Worm (Caenorhabditis elegans) whole organism, young adult: ENCODE results near the gene ZK1073.1.

ENCODE experiments used
- B0019.2 ChIP-seq: fragments of 200-800 bp; sonication (Bioruptor generic); conservative IDR thresholded peaks from 2 replicates; pipeline ENCODE4 v1.3.6; 2022; ENCODE audit warnings: missing genetic modification reagents, missing genetic modification characterization, missing compliant biosample characterization
- B0261.1 ChIP-seq: sonication (generic microtip); optimal IDR thresholded peaks from 2 replicates; lab custom pipeline; 2016; ENCODE audit warnings: mild to moderate bottlenecking, missing genetic modification characterization, moderate library complexity, missing compliant biosample characterization
- C17E4.6 ChIP-seq: fragments of 200-800 bp; sonication (Bioruptor generic); IDR thresholded peaks from 2 replicates; pipeline ENCODE4 v1.3.6; 2022; ENCODE audit warnings: missing genetic modification reagents, missing genetic modification characterization, missing compliant biosample characterization
- F49E8.2 ChIP-seq: sonication (generic microtip); optimal IDR thresholded peaks from 3 replicates; lab custom pipeline; 2017; ENCODE audit warnings: missing genetic modification characterization, mild to moderate bottlenecking, missing compliant biosample characterization, antibody characterized with exemption, moderate library complexity; ENCODE audit not compliant: insufficient read depth
- F55B11.4 ChIP-seq: sonication (generic microtip); optimal IDR thresholded peaks from 2 replicates; lab custom pipeline; 2016; ENCODE audit warnings: missing compliant biosample characterization, missing genetic modification characterization, borderline replicate concordance; ENCODE audit not compliant: insufficient read depth
- F57A8.1 ChIP-seq: fragments of 200-800 bp; sonication (Bioruptor generic); optimal IDR thresholded peaks from 2 replicates; lab custom pipeline; 2018; ENCODE audit warnings: mild to moderate bottlenecking, missing genetic modification characterization, moderate library complexity, missing compliant biosample characterization
- F57C9.4 ChIP-seq: sonication (generic microtip); optimal IDR thresholded peaks from 2 replicates; lab custom pipeline; 2017; ENCODE audit warnings: mild to moderate bottlenecking, missing genetic modification characterization, missing compliant biosample characterization
- T07F8.4 ChIP-seq: sonication (generic microtip); optimal IDR thresholded peaks from 2 replicates; lab custom pipeline; 2016; ENCODE audit warnings: mild to moderate bottlenecking, missing genetic modification characterization, moderate library complexity, missing compliant biosample characterization
- Y56A3A.18 ChIP-seq: fragments of 200-800 bp; sonication (Bioruptor generic); IDR thresholded peaks from 2 replicates; pipeline ENCODE4 v1.3.6; 2022; ENCODE audit warnings: missing genetic modification reagents, missing genetic modification characterization, missing compliant biosample characterization
- Y95B8A.8 ChIP-seq: fragments of 200-800 bp; sonication (Bioruptor generic); IDR thresholded peaks from 2 replicates; pipeline ENCODE4 v1.3.6; 2022; ENCODE audit warnings: missing genetic modification reagents, missing genetic modification characterization, missing compliant biosample characterization
- aptf-2 ChIP-seq: fragments of 200-800 bp; sonication (Bioruptor generic); conservative IDR thresholded peaks from 2 replicates; pipeline ENCODE4 v1.3.6; 2022; ENCODE audit warnings: missing genetic modification reagents, missing genetic modification characterization, missing compliant biosample characterization
- athp-1 ChIP-seq: sonication (generic microtip); optimal IDR thresholded peaks from 2 replicates; lab custom pipeline; 2017; ENCODE audit warnings: mild to moderate bottlenecking, missing genetic modification characterization, missing compliant biosample characterization
- attf-5 ChIP-seq: fragments of 200-800 bp; sonication (Bioruptor generic); optimal IDR thresholded peaks from 2 replicates; lab custom pipeline; 2018; ENCODE audit warnings: mild to moderate bottlenecking, missing genetic modification characterization, missing compliant biosample characterization
- attf-6 ChIP-seq: fragments of 200-800 bp; sonication (Bioruptor generic); IDR thresholded peaks from 2 replicates; pipeline ENCODE4 v1.3.6; 2022; ENCODE audit warnings: missing genetic modification reagents, missing genetic modification characterization, missing compliant biosample characterization
- cebp-1 ChIP-seq, 2 experiments: fragments of 200-800 bp in 1 of 2; sonication (Bioruptor generic) in 1 of 2; sonication (generic microtip) in 1 of 2; IDR thresholded peaks in 1 of 2; optimal IDR thresholded peaks in 1 of 2; 2 replicates each; pipeline versions ENCODE4 v1.3.6 to Lab custom; 2017 to 2022; ENCODE audit warnings: missing compliant biosample characterization in 2 of 2, missing genetic modification characterization in 2 of 2, mild to moderate bottlenecking in 1 of 2, missing genetic modification reagents in 1 of 2, moderate library complexity in 1 of 2
- ceh-40 ChIP-seq: fragments of 200-800 bp; sonication (Bioruptor generic); IDR thresholded peaks from 2 replicates; pipeline ENCODE4 v1.3.6; 2022; ENCODE audit warnings: missing genetic modification characterization, missing compliant biosample characterization
- ceh-58 ChIP-seq: fragments of 200-800 bp; sonication (Bioruptor generic); IDR thresholded peaks from 2 replicates; pipeline ENCODE4 v1.3.6; 2022; ENCODE audit warnings: missing genetic modification characterization, missing compliant biosample characterization
- fkh-3 ChIP-seq: sonication (generic microtip); optimal IDR thresholded peaks from 2 replicates; lab custom pipeline; 2016; ENCODE audit warnings: mild to moderate bottlenecking, missing genetic modification characterization, missing compliant biosample characterization
- hmg-1.2 ChIP-seq: fragments of 200-800 bp; sonication (Bioruptor generic); IDR thresholded peaks from 2 replicates; pipeline ENCODE4 v1.3.6; 2022; ENCODE audit warnings: missing genetic modification reagents, missing genetic modification characterization, missing compliant biosample characterization
- lir-1 ChIP-seq: fragments of 200-800 bp; sonication (Bioruptor generic); conservative IDR thresholded peaks from 2 replicates; pipeline ENCODE4 v1.3.6; 2022; ENCODE audit warnings: missing genetic modification reagents, missing genetic modification characterization, missing compliant biosample characterization
- madf-3 ChIP-seq: fragments of 200-800 bp; sonication (Bioruptor generic); IDR thresholded peaks from 2 replicates; pipeline ENCODE4 v1.3.6; 2022; ENCODE audit warnings: missing genetic modification reagents, missing genetic modification characterization, missing compliant biosample characterization
- madf-8 ChIP-seq: fragments of 200-800 bp; sonication (Bioruptor generic); conservative IDR thresholded peaks from 2 replicates; pipeline ENCODE4 v1.3.6; 2022; ENCODE audit warnings: missing genetic modification reagents, missing genetic modification characterization, missing compliant biosample characterization
- mcd-1 ChIP-seq: fragments of 200-800 bp; sonication (Bioruptor generic); IDR thresholded peaks from 2 replicates; pipeline ENCODE4 v1.3.6; 2022; ENCODE audit warnings: missing genetic modification reagents, missing genetic modification characterization, missing compliant biosample characterization
- mel-28 ChIP-seq: sonication (generic microtip); optimal IDR thresholded peaks from 2 replicates; lab custom pipeline; 2016; ENCODE audit warnings: borderline replicate concordance, mild to moderate bottlenecking, missing genetic modification characterization, missing compliant biosample characterization
- mes-4 ChIP-seq: sonication (generic microtip); optimal IDR thresholded peaks from 2 replicates; lab custom pipeline; 2016; ENCODE audit warnings: missing genotype, missing genetic modification characterization, missing compliant biosample characterization
- nfya-2 ChIP-seq: fragments of 200-800 bp; sonication (Bioruptor generic); IDR thresholded peaks from 2 replicates; pipeline ENCODE4 v1.3.6; 2022; ENCODE audit warnings: missing genetic modification reagents, missing genetic modification characterization, missing compliant biosample characterization
- nfyb-1 ChIP-seq: fragments of 200-800 bp; sonication (Bioruptor generic); IDR thresholded peaks from 2 replicates; pipeline ENCODE4 v1.3.6; 2022; ENCODE audit warnings: missing genetic modification reagents, missing genetic modification characterization, missing compliant biosample characterization
- nhr-120 ChIP-seq: fragments of 200-800 bp; sonication (Bioruptor generic); IDR thresholded peaks from 2 replicates; pipeline ENCODE4 v1.3.6; 2022; ENCODE audit warnings: missing genetic modification characterization, missing compliant biosample characterization
- nhr-80 ChIP-seq: sonication (generic microtip); optimal IDR thresholded peaks from 2 replicates; lab custom pipeline; 2016; ENCODE audit warnings: missing genetic modification characterization, missing compliant biosample characterization
- nhr-90 ChIP-seq: sonication (generic microtip); optimal IDR thresholded peaks from 2 replicates; lab custom pipeline; 2016; ENCODE audit warnings: missing genotype, mild to moderate bottlenecking, missing genetic modification characterization, missing compliant biosample characterization
- pbrm-1 ChIP-seq: fragments of 200-800 bp; sonication (Bioruptor generic); IDR thresholded peaks from 2 replicates; pipeline ENCODE4 v1.3.6; 2022; ENCODE audit warnings: missing genetic modification reagents, missing genetic modification characterization, missing compliant biosample characterization
- sea-2 ChIP-seq: fragments of 200-800 bp; sonication (Bioruptor generic); IDR thresholded peaks from 2 replicates; pipeline ENCODE4 v1.3.6; 2022; ENCODE audit warnings: missing genetic modification characterization, missing compliant biosample characterization
- snpc-4 ChIP-seq, 5 experiments: fragments of 150-350 bp in 1 of 5; sonication (generic microtip) in 4 of 5; optimal IDR thresholded peaks; 2 replicates each; lab custom pipeline; 2014 to 2018; ENCODE audit warnings: missing genetic modification characterization in 5 of 5, missing biosample characterization in 3 of 5, antibody characterized with exemption in 2 of 5, mild to moderate bottlenecking in 2 of 5, missing compliant biosample characterization in 2 of 5, missing genotype in 2 of 5, moderate library complexity in 2 of 5, missing genetic modification reagents in 1 of 5
- tbp1 ChIP-seq: fragments of 200-800 bp; sonication (Bioruptor generic); optimal IDR thresholded peaks from 2 replicates; lab custom pipeline; 2018; ENCODE audit warnings: mild to moderate bottlenecking, missing genetic modification characterization, missing compliant biosample characterization
- tlf-1 ChIP-seq: fragments of 200-800 bp; sonication (Bioruptor generic); optimal IDR thresholded peaks from 2 replicates; lab custom pipeline; 2018; ENCODE audit warnings: mild to moderate bottlenecking, missing genetic modification characterization, missing compliant biosample characterization
- unc-62 ChIP-seq: fragments of 150-350 bp; optimal IDR thresholded peaks from 2 replicates; lab custom pipeline; 2014; ENCODE audit warnings: missing biosample characterization, missing genetic modification reagents, missing genetic modification characterization
- xnd-1 ChIP-seq: sonication (generic microtip); optimal IDR thresholded peaks from 2 replicates; lab custom pipeline; 2016; ENCODE audit warnings: missing genotype, missing genetic modification reagents, missing genetic modification characterization, missing compliant biosample characterization
- ztf-18 ChIP-seq: sonication (generic microtip); optimal IDR thresholded peaks from 2 replicates; lab custom pipeline; 2016; ENCODE audit warnings: missing genotype, mild to moderate bottlenecking, missing genetic modification characterization, missing compliant biosample characterization
- ztf-28 ChIP-seq: fragments of 200-800 bp; sonication (Bioruptor generic); IDR thresholded peaks from 2 replicates; pipeline ENCODE4 v1.3.6; 2022; ENCODE audit warnings: missing genetic modification reagents, missing genetic modification characterization, missing compliant biosample characterization

Gene ZK1073.1

DNA sequence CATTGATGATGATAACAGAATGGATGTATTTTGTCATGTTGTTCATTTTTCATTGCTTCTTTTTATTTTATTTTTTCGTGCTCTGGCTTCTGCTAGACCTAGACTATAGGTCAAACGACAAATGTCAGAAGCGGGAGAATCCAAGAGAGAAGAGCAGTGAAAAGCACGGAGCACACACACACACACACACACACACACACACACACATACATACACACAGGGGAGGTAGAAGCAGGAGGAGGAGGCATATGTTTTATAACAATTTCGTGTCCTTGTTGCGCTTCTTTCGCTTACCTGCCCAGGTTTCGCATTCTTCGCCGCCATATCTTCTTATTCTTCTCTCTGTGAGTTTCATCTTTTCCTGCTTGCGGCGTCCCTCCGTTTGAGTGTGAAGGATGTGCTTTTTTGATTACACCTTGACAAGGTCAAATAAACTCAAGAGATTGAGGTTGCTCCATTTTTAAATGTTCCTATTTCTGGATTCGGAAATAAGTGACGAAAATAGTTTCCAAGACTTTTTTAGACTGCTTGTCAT, 30.5 kb downstream of the ZK1073.1 start:
- TF ChIP-seq T07F8.4, result no peak
- no peak for TF ChIP-seq F57A8.1 (GFP tag; lab: Kevin White, UChicago)
- no peak for TF ChIP-seq nfya-2 (GFP tag; lab: Robert Waterston, UW)
- no peak for TF ChIP-seq F55B11.4 (tag; lab: Kevin White, UChicago)
- TF ChIP-seq Y95B8A.8 (GFP tag; lab: Robert Waterston, UW), result no peak
- no peak for TF ChIP-seq F49E8.2 (tag; lab: Kevin White, UChicago)
- TF ChIP-seq aptf-2, result no peak
- TF ChIP-seq mes-4 (tag; lab: Kevin White, UChicago), result no peak
- no peak for TF ChIP-seq madf-3 (GFP tag; lab: Robert Waterston, UW)
- no peak for TF ChIP-seq tbp1 (GFP tag; lab: Kevin White, UChicago)
- TF ChIP-seq hmg-1.2 (GFP tag; lab: Robert Waterston, UW), result no peak
- no peak for TF ChIP-seq ceh-58
- TF ChIP-seq attf-6, result no peak
- no peak for TF ChIP-seq ceh-40 (GFP tag; lab: Robert Waterston, UW)

DNA sequence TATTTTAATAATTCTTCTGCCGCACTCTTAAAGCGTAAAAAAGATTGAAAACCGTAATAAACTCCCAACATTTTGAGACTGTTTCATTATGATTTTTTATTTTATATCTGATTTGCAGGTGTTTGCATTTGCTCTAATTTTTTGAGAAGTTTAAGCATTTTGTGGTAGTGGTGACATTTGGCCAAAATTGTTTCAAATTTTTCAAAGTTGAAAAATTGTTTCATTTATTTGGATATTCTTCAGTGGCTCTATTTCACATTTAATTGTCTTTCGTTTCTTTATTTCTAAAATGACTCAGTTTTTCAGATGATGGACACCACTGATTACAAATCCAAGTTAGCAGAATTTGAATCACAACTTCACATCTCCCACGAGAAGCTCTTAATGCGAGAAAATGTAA, 34.3 kb downstream of the ZK1073.1 start, which contains the start of gene C30F2.5:
C30F2.5 (plus strand) TSS at position 301 of the 400 bp plus-strand sequence.
- no peak for TF ChIP-seq fkh-3 (tag; lab: Kevin White, UChicago)

DNA sequence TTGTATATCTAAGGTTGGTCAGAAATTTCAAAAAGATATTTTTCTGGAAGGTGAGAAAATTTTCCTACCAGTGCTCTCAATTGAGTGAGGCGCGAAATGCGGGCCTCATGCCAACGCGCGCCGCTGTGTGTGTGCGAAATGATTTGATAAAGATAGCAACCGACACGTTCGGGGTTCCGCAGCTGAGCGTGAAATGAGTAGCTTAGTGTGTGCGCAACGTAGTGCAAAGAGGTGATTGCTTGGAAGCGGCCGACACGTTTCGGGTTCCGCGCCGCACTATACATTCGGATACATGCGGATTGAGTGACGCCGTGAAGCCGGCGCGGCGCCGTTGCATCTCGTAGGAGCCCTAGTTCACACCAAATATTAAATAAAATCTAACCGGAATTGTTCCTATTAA, 37.5 kb downstream of the ZK1073.1 start:
- TF ChIP-seq attf-5 (GFP tag; lab: Kevin White, UChicago) (no peak), cebp-1 (GFP tag; IDR thresholded peaks at IDR 0.05; lab: Robert Waterston, UW) (no peak), cebp-1 (tag; optimal IDR thresholded peaks at IDR 0.05; lab: Kevin White, UChicago) (no peak), Y56A3A.18 (GFP tag; lab: Robert Waterston, UW) (0 out of 2 replicates have a peak, but pooled peaks have one; percentile 33), snpc-4 (GFP tag; optimal IDR thresholded peaks at IDR 0.05; lab: Kevin White, UChicago) (no peak), snpc-4 (tag; optimal IDR thresholded peaks at IDR 0.05; lab: Kevin White, UChicago) (peak in 3 of 4 experiments; percentile 46 to 91 (median 89)), ztf-28 (GFP tag; lab: Robert Waterston, UW) (no peak), hmg-1.2 (GFP tag; lab: Robert Waterston, UW) (peak; percentile 26; the same call in 1 of the 2 replicates), athp-1 (tag; lab: Kevin White, UChicago) (no peak)

DNA sequence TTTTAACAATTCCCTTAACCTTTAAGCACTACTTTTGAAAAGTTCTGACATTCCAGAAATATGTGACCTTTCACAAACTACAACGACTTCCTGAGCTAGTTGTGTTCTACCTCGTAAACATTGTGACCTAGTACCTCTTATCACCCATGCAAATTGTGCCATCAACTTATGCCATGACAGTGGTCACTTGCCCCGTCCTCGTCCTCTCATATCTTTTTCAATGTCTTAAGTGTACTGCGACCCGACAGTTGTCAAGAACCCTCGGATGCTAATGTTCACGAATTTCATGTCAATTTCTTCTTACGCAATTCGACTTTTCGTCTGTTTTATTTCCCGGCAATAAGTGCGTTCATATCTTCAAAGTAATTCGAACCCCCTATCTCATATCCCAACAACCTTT, 40.8 kb downstream of the ZK1073.1 start:
- TF ChIP-seq F57C9.4 (no peak), athp-1 (tag; lab: Kevin White, UChicago) (no peak), nhr-80 (tag; lab: Kevin White, UChicago) (peak; percentile 13), nfyb-1 (GFP tag; lab: Robert Waterston, UW) (no peak), mcd-1 (GFP tag; lab: Robert Waterston, UW) (no peak)

DNA sequence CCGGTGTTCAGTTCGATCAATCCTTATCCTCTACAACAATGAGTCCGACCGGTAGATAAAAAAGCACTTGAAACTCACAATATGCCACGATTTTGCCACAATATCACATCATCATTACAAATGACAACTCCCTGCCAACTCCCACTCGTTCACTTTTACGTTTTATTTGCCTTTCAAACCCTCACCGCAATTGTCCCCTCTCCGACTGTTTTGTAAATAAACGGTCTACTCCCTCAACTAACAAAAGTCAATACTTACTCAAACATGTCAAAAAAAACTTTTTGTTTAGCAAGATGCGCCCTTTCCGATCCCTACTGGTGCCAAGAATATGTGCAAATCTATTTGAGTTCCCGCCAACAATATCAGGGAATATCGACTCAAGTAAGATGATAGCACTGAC, 43.6 kb downstream of the ZK1073.1 start, which contains the start of gene C30F2.2:
C30F2.2 (minus strand) TSS at position 122 of the 400 bp plus-strand sequence.
- TF ChIP-seq nhr-90 (no peak), B0019.2 (no peak), mes-4 (tag; lab: Kevin White, UChicago) (no peak), unc-62 (GFP tag; lab: Kevin White, UChicago) (no peak), ztf-28 (GFP tag; lab: Robert Waterston, UW) (no peak)
- TF ChIP-seq, all 124 proteins: peak for 0

DNA sequence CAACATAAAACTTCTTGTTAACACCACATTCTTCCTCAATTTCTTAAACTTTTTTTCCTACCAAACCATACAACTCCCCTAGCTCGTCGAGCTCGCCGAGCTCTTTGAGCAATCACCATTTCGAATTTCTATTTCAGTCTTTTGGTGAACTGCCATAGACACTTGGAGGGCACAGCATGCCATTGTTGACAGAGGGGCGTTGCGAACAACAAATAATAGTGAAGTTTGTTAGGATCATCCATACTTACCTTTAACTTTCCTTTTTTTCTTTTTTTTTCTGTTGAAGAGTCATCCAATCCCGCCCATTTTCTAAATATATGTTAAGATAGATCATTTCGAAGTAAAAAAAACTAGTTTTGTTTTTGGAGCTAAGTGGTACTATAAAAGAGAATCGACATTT, 46.6 kb downstream of the ZK1073.1 start, which contains the start of gene idpp-14:
idpp-14 (plus strand) TSS at position 324 of the 400 bp plus-strand sequence.
- TF ChIP-seq mel-28 (tag; lab: Kevin White, UChicago), result no peak
- no peak for TF ChIP-seq ztf-18
- TF ChIP-seq hmg-1.2 (GFP tag; lab: Robert Waterston, UW), result no peak
- TF ChIP-seq C17E4.6 (GFP tag; lab: Robert Waterston, UW), result no peak
- no peak for TF ChIP-seq nhr-120
- no peak for TF ChIP-seq attf-5 (GFP tag; lab: Kevin White, UChicago)
- TF ChIP-seq B0261.1 (tag; lab: Kevin White, UChicago), result no peak
- no peak for TF ChIP-seq xnd-1 (tag; lab: Kevin White, UChicago)
- no peak for TF ChIP-seq sea-2
- TF ChIP-seq pbrm-1 (GFP tag; lab: Robert Waterston, UW), result no peak
- TF ChIP-seq tlf-1 (GFP tag; lab: Kevin White, UChicago), result no peak
- TF ChIP-seq madf-8 (GFP tag; lab: Robert Waterston, UW), result no peak
- TF ChIP-seq athp-1 (tag; lab: Kevin White, UChicago), result no peak
- no peak for TF ChIP-seq lir-1 (GFP tag; lab: Robert Waterston, UW)
